Fruit fly (Drosophila melanogaster): ENCODE data around the gene Hmgcr.
A peak's percentile ranks its signal among the peaks of the same experiment; 100 is the strongest.

The Hmgcr gene

dm6 chr3R:23782456-23783402 lies 49.6 kb downstream of the Hmgcr start (continued):
- peak; percentile 94 for TF ChIP-seq CG6254 (GFP tag; optimal IDR thresholded peaks at IDR 0.05)
- peak; percentile 69; the same call in 2 of the 3 replicates for TF ChIP-seq CG2199 (GFP tag; IDR thresholded peaks at IDR 0.05)
- peak; percentile 85 for TF ChIP-seq Hey (tag; optimal IDR thresholded peaks at IDR 0.05)
- TF ChIP-seq CG3163 (GFP tag; optimal IDR thresholded peaks at IDR 0.05) = peak; percentile 37
- peak; percentile 81 for TF ChIP-seq tgo (GFP tag; IDR thresholded peaks at IDR 0.05)
- peak; percentile 8 for TF ChIP-seq gro (GFP tag; optimal IDR thresholded peaks at IDR 0.05)
- TF ChIP-seq luna (GFP tag; optimal IDR thresholded peaks at IDR 0.05) = no peak
- TF ChIP-seq Ptx1 (GFP tag; IDR thresholded peaks at IDR 0.05) = peak; percentile 90
- TF ChIP-seq Aef1 (GFP tag; IDR thresholded peaks at IDR 0.05) = peak; percentile 32; the same call in 1 of the 3 replicates
- peak; percentile 92 for TF ChIP-seq tin (GFP tag; optimal IDR thresholded peaks at IDR 0.05)
- peak; percentile 55 for TF ChIP-seq disco-r (GFP tag; optimal IDR thresholded peaks at IDR 0.05)
- TF ChIP-seq toy (GFP tag; IDR thresholded peaks at IDR 0.05) = no peak
- peak; percentile 56; the same call in 1 of the 2 replicates for TF ChIP-seq CG16779 (GFP tag; IDR thresholded peaks at IDR 0.05)
- peak; percentile 95 for TF ChIP-seq Xrp1 (GFP tag; IDR thresholded peaks at IDR 0.05)
- peak; percentile 89 for TF ChIP-seq CG6689 (GFP tag; IDR thresholded peaks at IDR 0.05)
- peak; percentile 94 for TF ChIP-seq CG17361 (GFP tag; IDR thresholded peaks at IDR 0.05)
- TF ChIP-seq al (GFP tag; IDR thresholded peaks at IDR 0.05) = peak; percentile 24; the same call in 1 of the 2 replicates
- TF ChIP-seq CG2202 (tag; optimal IDR thresholded peaks at IDR 0.05) = peak; percentile 93
- peak; percentile 65 for TF ChIP-seq Adf1 (GFP tag; IDR thresholded peaks at IDR 0.05)
- peak; percentile 77 for TF ChIP-seq MTF-1 (GFP tag; optimal IDR thresholded peaks at IDR 0.05; ENCODE audit: borderline replicate concordance)
- TF ChIP-seq NC2α (GFP tag; optimal IDR thresholded peaks at IDR 0.05) = peak; percentile 56
- peak; percentile 91 for TF ChIP-seq CG16815 (GFP tag; optimal IDR thresholded peaks at IDR 0.05)
- peak; percentile 78 for TF ChIP-seq org-1 (GFP tag; optimal IDR thresholded peaks at IDR 0.05)
- no peak for TF ChIP-seq Opbp (GFP tag; IDR thresholded peaks at IDR 0.05; ENCODE audit: partially characterized antibody)
- TF ChIP-seq en (GFP tag; optimal IDR thresholded peaks at IDR 0.05) = peak; percentile 70
- no peak for TF ChIP-seq Bgb (GFP tag; IDR thresholded peaks at IDR 0.05; ENCODE audit: partially characterized antibody)
- TF ChIP-seq CG1602 (GFP tag; optimal IDR thresholded peaks at IDR 0.05) = peak; percentile 90
- peak; percentile 52 for TF ChIP-seq B-H2 (GFP tag; optimal IDR thresholded peaks at IDR 0.05)
- peak; percentile 67; the same call in 2 of the 3 replicates for TF ChIP-seq CG2889 (GFP tag; IDR thresholded peaks at IDR 0.05)
- peak; percentile 86 for TF ChIP-seq Kr (GFP tag; optimal IDR thresholded peaks at IDR 0.05)
- no peak for TF ChIP-seq chinmo (GFP tag; IDR thresholded peaks at IDR 0.05; ENCODE audit: partially characterized antibody)
- TF ChIP-seq CG3065 (GFP tag; optimal IDR thresholded peaks at IDR 0.05) = peak; percentile 51
- TF ChIP-seq Eip74EF (GFP tag; optimal IDR thresholded peaks at IDR 0.05) = peak in 1 of 2 experiments; percentile 80
- TF ChIP-seq ro (GFP tag; IDR thresholded peaks at IDR 0.05) = peak; percentile 47; the same call in 1 of the 2 replicates
- peak; percentile 84 for TF ChIP-seq CG3407 (GFP tag; optimal IDR thresholded peaks at IDR 0.05)
- TF ChIP-seq pzg (GFP tag; optimal IDR thresholded peaks at IDR 0.05) = no peak
- TF ChIP-seq CG1603 (tag; optimal IDR thresholded peaks at IDR 0.05) = peak; percentile 91
- peak; percentile 78 for TF ChIP-seq bab2 (GFP tag; optimal IDR thresholded peaks at IDR 0.05)
- peak; percentile 77 for TF ChIP-seq sug (tag; optimal IDR thresholded peaks at IDR 0.05)
- TF ChIP-seq CG12236 (GFP tag; optimal IDR thresholded peaks at IDR 0.05) = peak; percentile 77
- TF ChIP-seq dm (GFP tag; optimal IDR thresholded peaks at IDR 0.05) = peak; percentile 79
- no peak for TF ChIP-seq h (optimal IDR thresholded peaks at IDR 0.05)
- TF ChIP-seq CG1792 (GFP tag; optimal IDR thresholded peaks at IDR 0.05) = peak; percentile 70
- no peak for TF ChIP-seq knrl (GFP tag; IDR thresholded peaks at IDR 0.05; ENCODE audit: partially characterized antibody)
- no peak for TF ChIP-seq Scr (GFP tag; IDR thresholded peaks at IDR 0.05; ENCODE audit: partially characterized antibody)
- no peak for TF ChIP-seq br (optimal IDR thresholded peaks at IDR 0.05)
- peak; percentile 76 for TF ChIP-seq CG3726 (GFP tag; IDR thresholded peaks at IDR 0.05)
- TF ChIP-seq D19B (GFP tag; optimal IDR thresholded peaks at IDR 0.05) = peak; percentile 44
- TF ChIP-seq CG30431 (GFP tag; optimal IDR thresholded peaks at IDR 0.05) = peak; percentile 92
